Worm (Caenorhabditis elegans) whole organism, L2 larva: ENCODE measurements around the gene hda-1.
A peak's percentile ranks its signal among the peaks of the same experiment; 100 is the strongest.

Experiments used
- C34F6.9 ChIP-seq: fragments of 150-350 bp; optimal IDR thresholded peaks from 2 replicates; lab custom pipeline; 2014; ENCODE audit warnings: missing biosample characterization, missing genetic modification characterization
- F13H6.1 ChIP-seq: sonication (generic microtip); optimal IDR thresholded peaks from 2 replicates; lab custom pipeline; 2016; ENCODE audit warnings: missing genetic modification characterization, missing compliant biosample characterization
- R02D3.7 ChIP-seq: fragments of 150-350 bp; optimal IDR thresholded peaks from 2 replicates; lab custom pipeline; 2014; ENCODE audit warnings: missing biosample characterization, missing genetic modification characterization
- Y55F3AM.14 ChIP-seq: fragments of 200-800 bp; sonication (Bioruptor generic); optimal IDR thresholded peaks from 2 replicates; lab custom pipeline; 2018; ENCODE audit warnings: mild to moderate bottlenecking, missing genetic modification characterization, missing compliant biosample characterization
- aly-2 ChIP-seq: fragments of 150-350 bp; optimal IDR thresholded peaks from 2 replicates; lab custom pipeline; 2014; ENCODE audit warnings: missing biosample characterization, missing genetic modification characterization
- blmp-1 ChIP-seq: sonication (generic microtip); optimal IDR thresholded peaks from 2 replicates; lab custom pipeline; 2017; ENCODE audit warnings: missing genetic modification characterization, mild to moderate bottlenecking, missing compliant biosample characterization, antibody characterized with exemption, moderate library complexity; ENCODE audit not compliant: insufficient read depth
- ceh-82 ChIP-seq: fragments of 150-350 bp; optimal IDR thresholded peaks from 2 replicates; lab custom pipeline; 2014; ENCODE audit warnings: missing biosample characterization, missing genetic modification characterization
- elt-1 ChIP-seq: fragments of 150-350 bp; optimal IDR thresholded peaks from 2 replicates; lab custom pipeline; 2014; ENCODE audit warnings: missing biosample characterization, missing genetic modification characterization
- fos-1 ChIP-seq: fragments of 150-350 bp; optimal IDR thresholded peaks from 2 replicates; lab custom pipeline; 2014; ENCODE audit warnings: missing biosample characterization, missing genetic modification characterization
- lin-11 ChIP-seq: fragments of 150-350 bp; sonication (generic microtip); optimal IDR thresholded peaks from 2 replicates; lab custom pipeline; 2014; ENCODE audit warnings: missing biosample characterization, missing genetic modification characterization, inconsistent platforms, mixed read lengths
- lin-39 ChIP-seq: fragments of 150-350 bp; optimal IDR thresholded peaks from 2 replicates; lab custom pipeline; 2014; ENCODE audit warnings: missing biosample characterization, missing genetic modification reagents, missing genetic modification characterization
- lsy-2 ChIP-seq, 2 experiments: fragments of 150-350 bp in 1 of 2; sonication (generic microtip) in 1 of 2; optimal IDR thresholded peaks; 2 replicates each; lab custom pipeline; 2014 to 2017; ENCODE audit warnings: missing biosample characterization in 2 of 2, missing genetic modification characterization in 2 of 2
- mbf-1 ChIP-seq: sonication (generic microtip); optimal IDR thresholded peaks from 2 replicates; lab custom pipeline; 2017; ENCODE audit warnings: missing biosample characterization, missing genetic modification characterization
- mdl-1 ChIP-seq, 2 experiments: fragments of 150-350 bp in 1 of 2; sonication (generic microtip) in 1 of 2; optimal IDR thresholded peaks; 2 replicates each; lab custom pipeline; 2017; ENCODE audit warnings: missing biosample characterization in 2 of 2, missing genetic modification characterization in 2 of 2
- nhr-11 ChIP-seq: fragments of 150-350 bp; optimal IDR thresholded peaks from 2 replicates; lab custom pipeline; 2014; ENCODE audit warnings: missing biosample characterization, missing genetic modification characterization
- nhr-12 ChIP-seq: fragments of 150-350 bp; optimal IDR thresholded peaks from 2 replicates; lab custom pipeline; 2014; ENCODE audit warnings: missing biosample characterization, missing genetic modification characterization
- nhr-23 ChIP-seq: fragments of 150-350 bp; optimal IDR thresholded peaks from 2 replicates; lab custom pipeline; 2014; ENCODE audit warnings: missing biosample characterization, missing genetic modification reagents, missing genetic modification characterization
- nhr-237 ChIP-seq: fragments of 150-350 bp; optimal IDR thresholded peaks from 2 replicates; lab custom pipeline; 2014; ENCODE audit warnings: missing biosample characterization, missing genetic modification characterization
- nhr-25 ChIP-seq: fragments of 150-350 bp; sonication (generic microtip); optimal IDR thresholded peaks from 3 replicates; lab custom pipeline; 2014; ENCODE audit warnings: missing biosample characterization, missing genetic modification characterization
- nhr-6 ChIP-seq: fragments of 150-350 bp; optimal IDR thresholded peaks from 2 replicates; lab custom pipeline; 2014; ENCODE audit warnings: missing biosample characterization, missing genetic modification characterization
- nhr-77 ChIP-seq: fragments of 150-350 bp; optimal IDR thresholded peaks from 2 replicates; lab custom pipeline; 2014; ENCODE audit warnings: missing biosample characterization, missing genetic modification characterization
- peb-1 ChIP-seq: fragments of 150-350 bp; optimal IDR thresholded peaks from 2 replicates; lab custom pipeline; 2014; ENCODE audit warnings: missing biosample characterization, missing genetic modification characterization
- skn-1 ChIP-seq: sonication (generic microtip); optimal IDR thresholded peaks from 2 replicates; lab custom pipeline; 2017; ENCODE audit warnings: missing biosample characterization, missing genetic modification characterization
- sma-3 ChIP-seq: sonication (generic microtip); optimal IDR thresholded peaks from 2 replicates; lab custom pipeline; 2016; ENCODE audit warnings: missing genetic modification reagents, missing genetic modification characterization, missing compliant biosample characterization
- sma-9 ChIP-seq, 2 experiments: fragments of 150-350 bp in 1 of 2; sonication (generic microtip) in 1 of 2; optimal IDR thresholded peaks; 2 replicates each; lab custom pipeline; 2014 to 2016; ENCODE audit warnings: missing genetic modification characterization in 2 of 2, mild to moderate bottlenecking in 1 of 2, missing biosample characterization in 1 of 2, missing compliant biosample characterization in 1 of 2, missing genetic modification reagents in 1 of 2, moderate library complexity in 1 of 2
- unc-39 ChIP-seq: fragments of 150-350 bp; optimal IDR thresholded peaks from 2 replicates; lab custom pipeline; 2014; ENCODE audit warnings: missing biosample characterization, missing genetic modification characterization
- unc-55 ChIP-seq: fragments of 150-350 bp; sonication (generic microtip); optimal IDR thresholded peaks from 3 replicates; lab custom pipeline; 2014; ENCODE audit warnings: missing biosample characterization, missing genetic modification reagents, missing genetic modification characterization
- ztf-11 ChIP-seq: sonication (generic microtip); optimal IDR thresholded peaks from 2 replicates; lab custom pipeline; 2017; ENCODE audit warnings: missing biosample characterization, missing genetic modification characterization
- ztf-4 ChIP-seq: fragments of 150-350 bp; optimal IDR thresholded peaks from 2 replicates; lab custom pipeline; 2014; ENCODE audit warnings: missing biosample characterization, missing genetic modification characterization

Gene hda-1

ce11 chrV:14530813-14531212 is 5.6 kb downstream of the hda-1 start, which contains the start of gene kcnl-4:
TSS of gene kcnl-4 (plus strand) at chrV:14531113.
- TF ChIP-seq Y55F3AM.14 (GFP tag; lab: Kevin White, UChicago): no peak
- TF ChIP-seq elt-1: no peak
- no peak for TF ChIP-seq sma-9 (GFP tag; optimal IDR thresholded peaks at IDR 0.05; lab: Kevin White, UChicago)
- TF ChIP-seq sma-9 (tag; optimal IDR thresholded peaks at IDR 0.05; lab: Kevin White, UChicago): no peak
- no peak for TF ChIP-seq unc-55 (GFP tag; lab: Kevin White, UChicago)
- TF ChIP-seq nhr-6 (tag; lab: Kevin White, UChicago): no peak
- TF ChIP-seq R02D3.7 (tag; lab: Kevin White, UChicago): no peak
- TF ChIP-seq lin-11: no peak
- no peak for TF ChIP-seq lin-39

ce11 chrV:14532374-14532773 is 7.2 kb downstream of the hda-1 start:
- no peak for TF ChIP-seq mdl-1 (tag; optimal IDR thresholded peaks at IDR 0.05; lab: Kevin White, UChicago)
- no peak for TF ChIP-seq sma-3 (GFP tag; lab: Kevin White, UChicago)
- no peak for TF ChIP-seq nhr-237 (tag; lab: Kevin White, UChicago)
- no peak for TF ChIP-seq nhr-77 (tag; lab: Kevin White, UChicago)
- TF ChIP-seq C34F6.9 (tag; lab: Kevin White, UChicago): no peak
- TF ChIP-seq mbf-1 (tag; lab: Kevin White, UChicago): no peak
- no peak for TF ChIP-seq ceh-82 (tag; lab: Kevin White, UChicago)

ce11 chrV:14536274-14536673 is 11.1 kb downstream of the hda-1 start, which contains the start of gene tag-191:
TSS of gene tag-191 (minus strand) at chrV:14536374.
- TF ChIP-seq Y55F3AM.14 (GFP tag; lab: Kevin White, UChicago): no peak

ce11 chrV:14539355-14539754 is 14.2 kb downstream of the hda-1 start:
- TF ChIP-seq F13H6.1 (tag; lab: Kevin White, UChicago) (no peak), unc-55 (GFP tag; lab: Kevin White, UChicago) (no peak), peb-1 (tag; lab: Kevin White, UChicago) (no peak), ceh-82 (tag; lab: Kevin White, UChicago) (no peak), nhr-23 (tag; lab: Kevin White, UChicago) (no peak), elt-1 (no peak), aly-2 (tag; lab: Kevin White, UChicago) (no peak), fos-1 (tag; lab: Kevin White, UChicago) (no peak)

ce11 chrV:14540932-14541331 is 15.7 kb downstream of the hda-1 start:
- TF ChIP-seq ztf-4 (no peak), blmp-1 (no peak)

- TF ChIP-seq unc-39 (tag; lab: Kevin White, UChicago) (no peak), fos-1 (tag; lab: Kevin White, UChicago) (peak; percentile 96)
Observed at ce11 chrV:14542138-14542537, 16.9 kb downstream of the hda-1 start.

ce11 chrV:14545816-14546283 is 20.7 kb downstream of the hda-1 start, which contains the start of gene rike-1:
TSS of gene rike-1 (minus strand) at chrV:14545866.
- TF ChIP-seq ztf-4 (no peak), nhr-12 (tag; lab: Kevin White, UChicago) (no peak), mdl-1 (tag; optimal IDR thresholded peaks at IDR 0.05; lab: Kevin White, UChicago) (no peak), nhr-11 (tag; lab: Kevin White, UChicago) (no peak), C34F6.9 (tag; lab: Kevin White, UChicago) (peak; percentile 66), skn-1 (tag; lab: Kevin White, UChicago) (no peak), fos-1 (tag; lab: Kevin White, UChicago) (no peak), lsy-2 (tag; optimal IDR thresholded peaks at IDR 0.05; lab: Kevin White, UChicago) (peak in 1 of 2 experiments; percentile 50), nhr-25 (tag; lab: Kevin White, UChicago) (peak; percentile 2), lin-11 (no peak), ztf-11 (tag; lab: Kevin White, UChicago) (no peak), peb-1 (tag; lab: Kevin White, UChicago) (no peak)
